Worm (Caenorhabditis elegans) whole organism, L1 larva: ENCODE data around the gene slc-30A9.

ENCODE experiments used
- elt-3 ChIP-seq, 6 experiments: fragments of 150-350 bp in 1 of 6; sonication (generic microtip); optimal IDR thresholded peaks; 2 replicates each; lab custom pipeline; 2017 to 2018; ENCODE audit warnings: missing biosample characterization in 6 of 6, missing genetic modification characterization in 6 of 6, inconsistent platforms in 1 of 6
- ets-5 ChIP-seq: fragments of 200-800 bp; sonication (Bioruptor generic); IDR thresholded peaks from 2 replicates; pipeline ENCODE4 v1.3.6; 2022; ENCODE audit warnings: missing genetic modification characterization, missing compliant biosample characterization
- unc-62 ChIP-seq: fragments of 150-350 bp; optimal IDR thresholded peaks from 2 replicates; lab custom pipeline; 2014; ENCODE audit warnings: missing biosample characterization, missing genetic modification reagents, missing genetic modification characterization

DNA sequence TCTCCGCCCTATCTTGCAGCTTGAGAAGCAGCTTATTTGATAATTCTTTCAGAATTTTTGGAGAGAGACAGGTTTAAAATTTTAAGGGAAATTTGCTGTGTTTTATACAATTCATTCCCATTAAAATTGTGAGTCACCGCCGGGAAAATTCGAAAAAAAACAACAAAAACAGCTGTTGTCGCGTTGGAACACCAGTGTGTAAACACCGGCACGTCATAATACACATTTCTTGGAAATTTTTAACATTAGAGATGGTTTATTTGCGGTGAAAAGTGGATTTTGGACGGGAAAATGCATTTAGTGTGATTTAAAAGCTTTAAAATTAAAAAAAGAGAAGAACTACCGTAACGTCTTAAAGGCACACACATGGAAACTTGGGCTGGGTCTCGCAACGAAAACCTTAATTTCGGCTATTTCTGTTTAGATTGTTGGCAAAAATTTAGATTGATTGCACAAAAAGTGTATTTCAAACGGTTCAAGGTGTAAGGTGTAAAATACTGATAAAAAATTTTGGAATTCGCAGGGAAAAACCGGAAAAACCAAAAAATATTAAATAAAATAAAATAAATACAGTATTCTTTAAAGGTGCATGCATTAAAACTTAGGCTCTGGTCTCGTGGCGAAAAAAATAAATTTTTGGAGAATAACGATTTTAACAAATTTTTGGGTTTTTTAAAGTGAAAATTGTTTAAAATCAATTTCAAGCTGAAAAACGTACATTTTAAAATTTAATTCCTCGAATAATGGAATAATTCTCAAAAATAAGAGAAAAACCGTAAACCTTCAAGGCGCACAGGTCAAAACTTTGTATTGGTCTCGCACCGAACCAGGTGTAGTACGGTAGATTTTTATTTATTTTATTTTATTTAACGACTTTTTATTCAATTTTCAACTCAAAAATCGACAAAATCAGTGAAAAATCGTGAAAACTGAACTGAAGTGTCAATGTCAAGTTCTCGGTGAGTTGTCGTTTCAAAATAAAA lies 26.9 kb upstream of the slc-30A9 start, which contains the start of gene cosa-1:
- TF ChIP-seq unc-62 (GFP tag; lab: Kevin White, UChicago): no peak
- TF ChIP-seq ets-5 (GFP tag; lab: Robert Waterston, UW): no peak
- no peak for TF ChIP-seq elt-3 (tag; optimal IDR thresholded peaks at IDR 0.05; lab: Kevin White, UChicago)
